Worm (Caenorhabditis elegans): ENCODE results near the gene C49G7.12.
"Not testable (repeated sequence)": the region's sequence is repeated elsewhere in the genome, so short reads cannot be mapped to it uniquely, and the experiment has no call there.

Gene C49G7.12

DNA sequence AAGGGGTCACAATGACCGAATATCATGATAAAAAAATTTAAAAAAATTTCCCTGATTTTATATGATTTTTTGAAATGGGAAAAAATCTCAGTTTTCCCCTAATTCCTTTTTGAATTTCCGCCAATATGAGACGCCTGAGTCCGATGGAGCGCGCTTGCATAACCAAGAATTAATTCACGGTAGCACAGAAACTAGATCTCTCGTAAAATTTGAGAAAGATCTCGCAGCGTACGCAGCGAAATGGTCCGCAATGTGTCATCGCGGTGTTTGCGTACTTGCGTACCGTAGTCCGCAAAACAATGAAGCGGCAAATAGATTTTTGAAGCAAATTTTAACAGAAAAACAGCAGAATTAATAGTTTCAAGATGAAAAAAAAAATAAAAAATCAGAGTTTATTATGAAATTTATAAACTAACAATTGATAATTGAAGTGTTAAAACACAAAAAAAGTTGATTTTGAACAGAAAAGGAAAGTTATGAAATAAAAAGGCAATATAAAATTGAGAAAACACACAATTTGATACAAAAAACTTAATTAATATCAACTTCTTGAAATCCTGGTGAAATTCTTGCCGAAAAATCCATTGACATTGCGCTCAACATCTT, 25.5 kb downstream of the C49G7.12 start:
- TF ChIP-seq dmd-9 (GFP tag; IDR thresholded peaks at IDR 0.05) (0 out of 2 replicates have a peak, but pooled peaks have one; percentile 39), snpc-1.2 (GFP tag; IDR thresholded peaks at IDR 0.05) (peak; percentile 38; the same call in 1 of the 2 replicates), ceh-20 (GFP tag; IDR thresholded peaks at IDR 0.05) (peak; percentile 81; the same call in 1 of the 2 replicates), nhr-42 (GFP tag; IDR thresholded peaks at IDR 0.05) (peak; percentile 86), pha-4 (GFP tag; IDR thresholded peaks at IDR 0.05) (peak; percentile 61; the same call in 1 of the 2 replicates), rbr-2 (tag; optimal IDR thresholded peaks at IDR 0.05) (peak; percentile 40), ctbp-1 (GFP tag; IDR thresholded peaks at IDR 0.05) (peak; percentile 87; the same call in 1 of the 2 replicates), dmd-6 (GFP tag; IDR thresholded peaks at IDR 0.05) (peak; percentile 70), madf-9 (GFP tag; conservative IDR thresholded peaks at IDR 0.05) (peak; percentile 33; the same call in 1 of the 2 replicates), lin-29 (GFP tag; IDR thresholded peaks at IDR 0.05) (peak; percentile 77; the same call in 1 of the 2 replicates), lsy-2 (tag; optimal IDR thresholded peaks at IDR 0.05) (peak in 1 of 2 experiments; percentile 0), vab-7 (GFP tag; IDR thresholded peaks at IDR 0.05) (peak; percentile 63), ceh-44 (GFP tag; IDR thresholded peaks at IDR 0.05) (peak; percentile 39; the same call in 1 of the 2 replicates), lin-38 (GFP tag; IDR thresholded peaks at IDR 0.05) (peak; percentile 98)
- not testable (repeated sequence) for TF ChIP-seq pha-4 (tag; optimal IDR thresholded peaks at IDR 0.05)

DNA sequence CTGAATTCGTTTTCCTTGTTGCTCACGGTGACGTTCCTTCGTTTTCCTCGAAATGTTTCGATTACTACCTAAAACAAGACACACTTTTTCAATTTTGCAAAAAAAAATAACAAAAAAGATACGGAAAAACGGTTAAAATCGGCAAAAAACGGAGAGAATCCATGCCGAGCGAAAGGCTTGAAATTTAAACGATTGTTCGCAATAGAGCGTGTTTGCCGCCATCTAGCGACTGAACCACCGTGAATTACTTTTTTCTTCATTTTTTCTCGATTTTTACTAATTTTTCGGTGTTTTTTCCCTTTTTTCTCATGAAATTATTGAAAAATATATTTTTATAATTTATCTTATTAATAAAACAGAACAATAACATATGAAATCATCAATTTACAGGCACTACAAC, 27.9 kb downstream of the C49G7.12 start:
- TF ChIP-seq lin-38 (GFP tag; IDR thresholded peaks at IDR 0.05): peak; percentile 85

ce11 chrV:4067876-4068275, 29.7 kb downstream of the C49G7.12 start:
- TF ChIP-seq lin-38 (GFP tag; IDR thresholded peaks at IDR 0.05): peak; percentile 83

DNA sequence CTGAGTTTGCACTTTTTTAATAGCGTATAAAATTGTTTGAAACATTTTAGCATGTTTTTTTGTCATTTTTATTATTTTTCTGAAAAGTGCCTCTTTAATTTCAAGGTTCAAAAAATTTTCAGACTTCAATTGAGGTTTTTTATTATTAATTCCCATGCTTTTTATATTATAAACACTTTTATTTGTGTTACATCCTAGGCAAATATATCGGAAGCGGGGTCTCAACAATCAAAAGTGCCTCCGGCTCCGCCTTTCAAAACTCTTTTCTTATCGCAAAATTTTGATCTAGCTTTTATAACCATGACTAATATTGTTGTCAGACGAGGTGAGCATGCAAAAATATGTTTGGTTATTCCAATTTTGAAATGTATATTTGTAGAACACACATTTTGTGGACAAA, 35.2 kb downstream of the C49G7.12 start, which contains the start of gene otpl-2:
Gene otpl-2 (plus strand): TSS at position 301 of the 400 bp plus-strand sequence.
- TF ChIP-seq mdl-1 (tag; optimal IDR thresholded peaks at IDR 0.05): no peak
- TF ChIP-seq zfp-3 (GFP tag; conservative IDR thresholded peaks at IDR 0.05): no peak
- TF ChIP-seq lir-3 (tag; optimal IDR thresholded peaks at IDR 0.05): no peak
- no peak for TF ChIP-seq hmg-1.1 (GFP tag; IDR thresholded peaks at IDR 0.05)
- TF ChIP-seq lin-15B (tag; optimal IDR thresholded peaks at IDR 0.05): no peak
- TF ChIP-seq daf-19 (GFP tag; conservative IDR thresholded peaks at IDR 0.05): no peak
- TF ChIP-seq mes-2 (tag; optimal IDR thresholded peaks at IDR 0.05; ENCODE audit: poor library complexity, severe bottlenecking): no peak
- TF ChIP-seq mxl-3 (GFP tag; optimal IDR thresholded peaks at IDR 0.05): no peak
- no peak for TF ChIP-seq F26F4.8 (GFP tag; conservative IDR thresholded peaks at IDR 0.05)
- no peak for TF ChIP-seq nhr-25 (tag; optimal IDR thresholded peaks at IDR 0.05; ENCODE audit: borderline replicate concordance, insufficient read depth)
- TF ChIP-seq egl-27 (tag; optimal IDR thresholded peaks at IDR 0.05): no peak
- TF ChIP-seq nhr-111 (GFP tag; optimal IDR thresholded peaks at IDR 0.05): no peak
- TF ChIP-seq Y105C5A.15 (GFP tag; IDR thresholded peaks at IDR 0.05): no peak

DNA sequence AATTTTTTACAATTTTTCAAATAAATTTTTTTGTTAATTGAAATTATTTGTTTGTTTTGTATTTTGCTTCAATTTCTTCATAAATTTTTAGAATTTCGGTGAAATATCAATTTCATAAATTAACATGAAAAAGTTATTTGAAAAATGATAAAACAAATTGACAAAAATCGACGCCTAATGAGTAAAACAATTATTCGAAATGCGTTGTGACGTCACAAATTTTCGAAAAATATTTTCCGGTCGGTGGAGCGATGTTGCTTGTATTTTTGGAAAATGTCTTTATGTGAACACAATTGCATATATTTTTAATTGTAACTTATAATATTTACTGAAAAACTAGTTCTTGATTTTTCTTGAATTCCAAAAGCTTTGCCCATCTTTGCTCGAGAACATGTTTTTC, 42.3 kb downstream of the C49G7.12 start:
- TF ChIP-seq pqm-1 (tag; optimal IDR thresholded peaks at IDR 0.05): no peak
- TF ChIP-seq unc-62 (GFP tag; optimal IDR thresholded peaks at IDR 0.05 in 1 of 2): peak in 1 of 2 experiments; percentile 93
- TF ChIP-seq unc-62 (tag; optimal IDR thresholded peaks at IDR 0.05): no peak
- TF ChIP-seq cey-2 (tag; optimal IDR thresholded peaks at IDR 0.05; ENCODE audit: borderline replicate concordance, insufficient read depth): no peak
- TF ChIP-seq egl-43 (GFP tag; IDR thresholded peaks at IDR 0.05): no peak

Data from whole organism, L4 larva.